Worm (Caenorhabditis elegans) whole organism, late embryonic: ENCODE measurements around the gene C26H9A.3.

Experiments
- F13H6.1 ChIP-seq: sonication (generic microtip); optimal IDR thresholded peaks from 2 replicates; lab custom pipeline; 2016; ENCODE audit warnings: missing genetic modification characterization, missing compliant biosample characterization
- ama-1 ChIP-seq: fragments of 150-350 bp; optimal IDR thresholded peaks from 2 replicates; lab custom pipeline; 2014
- ceh-19 ChIP-seq: fragments of 200-800 bp; sonication (Bioruptor generic); optimal IDR thresholded peaks from 2 replicates; lab custom pipeline; 2018; ENCODE audit warnings: mild to moderate bottlenecking, missing genetic modification characterization, missing compliant biosample characterization
- ceh-2 ChIP-seq: sonication (generic microtip); optimal IDR thresholded peaks from 2 replicates; lab custom pipeline; 2016; ENCODE audit warnings: missing genotype, missing genetic modification characterization, missing compliant biosample characterization
- ceh-30 ChIP-seq: fragments of 150-350 bp; optimal IDR thresholded peaks from 2 replicates; lab custom pipeline; 2014; ENCODE audit warnings: missing biosample characterization, missing genetic modification characterization
- dve-1 ChIP-seq: sonication (generic microtip); optimal IDR thresholded peaks from 2 replicates; lab custom pipeline; 2017; ENCODE audit warnings: antibody characterized with exemption, mild to moderate bottlenecking, missing genetic modification characterization, missing compliant biosample characterization
- fkh-10 ChIP-seq: fragments of 150-350 bp; optimal IDR thresholded peaks from 2 replicates; lab custom pipeline; 2014; ENCODE audit warnings: missing biosample characterization, missing genetic modification reagents, missing genetic modification characterization
- gmeb-2 ChIP-seq: sonication (generic microtip); optimal IDR thresholded peaks from 2 replicates; lab custom pipeline; 2016; ENCODE audit warnings: missing genetic modification characterization, inconsistent platforms, missing compliant biosample characterization
- pqm-1 ChIP-seq: sonication (generic microtip); optimal IDR thresholded peaks from 2 replicates; lab custom pipeline; 2016; ENCODE audit warnings: missing genetic modification characterization, missing compliant biosample characterization
- unc-55 ChIP-seq: sonication (generic microtip); optimal IDR thresholded peaks from 2 replicates; lab custom pipeline; 2017; ENCODE audit warnings: missing biosample characterization, missing genetic modification reagents, missing genetic modification characterization

- TF ChIP-seq ama-1 (lab: Kevin White, UChicago) (no peak), ceh-30 (tag; lab: Kevin White, UChicago) (no peak), unc-55 (no peak), dve-1 (tag; lab: Kevin White, UChicago) (no peak), gmeb-2 (tag; lab: Kevin White, UChicago) (no peak), pqm-1 (no peak), F13H6.1 (tag; lab: Kevin White, UChicago) (no peak), ceh-19 (no peak), ceh-2 (tag; lab: Kevin White, UChicago) (no peak), fkh-10 (GFP tag; lab: Kevin White, UChicago) (no peak)
Observed at ce11 chrIV:12600941-12601340, 38.3 kb downstream of the C26H9A.3 start.
